Comparison of ENCODE assay signal across 1 fruit fly cellular context in genomic region chr3R:19156670-19157402, dm6.
A peak's percentile ranks its signal among the peaks of the same experiment; 100 is the strongest.
TF ChIP-seq lines count a peak whose summit lies in the region.

TSS of gene nanos (plus strand) at chr3R:19157238.

TF ChIP-seq in whole organism, embryonic, 481 proteins besides CTCF, POLR2A, EP300 and RAD21 (continued from another document and continues in another):
- 0 out of 2 replicates have a peak, but pooled peaks have one; percentile 7 for TF ChIP-seq ap (GFP tag; IDR thresholded peaks at IDR 0.05; lab: Robert Waterston, UW)
- no peak for TF ChIP-seq CG14050 (GFP tag; IDR thresholded peaks at IDR 0.05; lab: Robert Waterston, UW)
- peak; percentile 55 for TF ChIP-seq Fer1 (GFP tag; optimal IDR thresholded peaks at IDR 0.05; lab: Kevin White, UChicago)
- TF ChIP-seq CG6791 (GFP tag; IDR thresholded peaks at IDR 0.05; lab: Robert Waterston, UW; ENCODE audit: partially characterized antibody), result peak; percentile 99
- TF ChIP-seq CG1529 (GFP tag; optimal IDR thresholded peaks at IDR 0.05; lab: Kevin White, UChicago), result peak; percentile 35
- peak; percentile 50 for TF ChIP-seq Fer3 (tag; optimal IDR thresholded peaks at IDR 0.05; lab: Kevin White, UChicago)
- peak; percentile 75 to 77 for TF ChIP-seq dpn (GFP tag; optimal IDR thresholded peaks at IDR 0.05; lab: Kevin White, UChicago)
- TF ChIP-seq Dek (tag; optimal IDR thresholded peaks at IDR 0.05; lab: Kevin White, UChicago), result peak; percentile 61
- TF ChIP-seq ken (GFP tag; IDR thresholded peaks at IDR 0.05; lab: Robert Waterston, UW), result peak; percentile 73; the same call in 2 of the 3 replicates
- TF ChIP-seq Atf6 (GFP tag; IDR thresholded peaks at IDR 0.05; lab: Robert Waterston, UW), result peak; percentile 58; the same call in 1 of the 2 replicates
- peak; percentile 28 for TF ChIP-seq CG16863 (GFP tag; optimal IDR thresholded peaks at IDR 0.05; lab: Kevin White, UChicago)
- TF ChIP-seq CG10147 (GFP tag; optimal IDR thresholded peaks at IDR 0.05; lab: Kevin White, UChicago), result peak; percentile 48
- TF ChIP-seq CG7987 (GFP tag; optimal IDR thresholded peaks at IDR 0.05; lab: Kevin White, UChicago), result peak; percentile 67
- TF ChIP-seq Dref (GFP tag; IDR thresholded peaks at IDR 0.05; lab: Robert Waterston, UW), result peak; percentile 77
- no peak for TF ChIP-seq yki (optimal IDR thresholded peaks at IDR 0.05; lab: Kevin White, UChicago)
- peak; percentile 45; the same call in 1 of the 3 replicates for TF ChIP-seq sr (GFP tag; IDR thresholded peaks at IDR 0.05; lab: Robert Waterston, UW)
- no peak for TF ChIP-seq croc (GFP tag; conservative IDR thresholded peaks at IDR 0.05; lab: Robert Waterston, UW)
- no peak for TF ChIP-seq aop (GFP tag; IDR thresholded peaks at IDR 0.05; lab: Robert Waterston, UW)
- peak; percentile 47 for TF ChIP-seq CG18619 (GFP tag; optimal IDR thresholded peaks at IDR 0.05; lab: Kevin White, UChicago)
- TF ChIP-seq Blimp-1 (GFP tag; optimal IDR thresholded peaks at IDR 0.05; lab: Kevin White, UChicago), result peak; percentile 6
- 0 out of 3 replicates have a peak, but pooled peaks have one; percentile 11 for TF ChIP-seq so (GFP tag; IDR thresholded peaks at IDR 0.05; lab: Robert Waterston, UW)
- no peak for TF ChIP-seq grn (GFP tag; optimal IDR thresholded peaks at IDR 0.05; lab: Kevin White, UChicago)
- no peak for TF ChIP-seq CG8089 (GFP tag; optimal IDR thresholded peaks at IDR 0.05; lab: Kevin White, UChicago)
- TF ChIP-seq pb (GFP tag; optimal IDR thresholded peaks at IDR 0.05; lab: Kevin White, UChicago), result peak; percentile 56
- TF ChIP-seq bigmax (GFP tag; optimal IDR thresholded peaks at IDR 0.05; lab: Kevin White, UChicago), result peak; percentile 89
- TF ChIP-seq CG16779 (GFP tag; IDR thresholded peaks at IDR 0.05; lab: Robert Waterston, UW), result peak; percentile 71
- TF ChIP-seq CG14014 (GFP tag; IDR thresholded peaks at IDR 0.05; lab: Robert Waterston, UW), result peak; percentile 49; the same call in 1 of the 2 replicates
- no peak for TF ChIP-seq Elba2 (GFP tag; optimal IDR thresholded peaks at IDR 0.05; lab: Kevin White, UChicago)
- TF ChIP-seq Hmx (GFP tag; optimal IDR thresholded peaks at IDR 0.05; lab: Kevin White, UChicago), result no peak
- TF ChIP-seq CG1647 (GFP tag; optimal IDR thresholded peaks at IDR 0.05; lab: Kevin White, UChicago), result peak; percentile 60
- TF ChIP-seq hb (GFP tag; IDR thresholded peaks at IDR 0.05; lab: Robert Waterston, UW; ENCODE audit: partially characterized antibody), result peak; percentile 98
- TF ChIP-seq nom (GFP tag; optimal IDR thresholded peaks at IDR 0.05; lab: Kevin White, UChicago), result no peak
- TF ChIP-seq jigr1 (GFP tag; IDR thresholded peaks at IDR 0.05; lab: Robert Waterston, UW), result no peak
- TF ChIP-seq ase (GFP tag; IDR thresholded peaks at IDR 0.05; lab: Robert Waterston, UW), result no peak
- no peak for TF ChIP-seq CG4707 (GFP tag; optimal IDR thresholded peaks at IDR 0.05; lab: Kevin White, UChicago)
- TF ChIP-seq Drgx (GFP tag; IDR thresholded peaks at IDR 0.05; lab: Robert Waterston, UW), result peak; percentile 29; the same call in 1 of the 2 replicates
- TF ChIP-seq lov (optimal IDR thresholded peaks at IDR 0.05; lab: Kevin White, UChicago), result no peak
- 0 out of 3 replicates have a peak, but pooled peaks have one; percentile 53 for TF ChIP-seq lov (GFP tag; IDR thresholded peaks at IDR 0.05; lab: Robert Waterston, UW)
- TF ChIP-seq CG3065 (GFP tag; optimal IDR thresholded peaks at IDR 0.05; lab: Kevin White, UChicago), result no peak
- TF ChIP-seq tup (GFP tag; optimal IDR thresholded peaks at IDR 0.05; lab: Kevin White, UChicago), result peak; percentile 41
- TF ChIP-seq CG17328 (GFP tag; IDR thresholded peaks at IDR 0.05; lab: Robert Waterston, UW), result no peak
- TF ChIP-seq ttk (GFP tag; IDR thresholded peaks at IDR 0.05; lab: Robert Waterston, UW), result no peak
- TF ChIP-seq CG34376 (GFP tag; optimal IDR thresholded peaks at IDR 0.05; lab: Kevin White, UChicago), result peak; percentile 50
- TF ChIP-seq CG8765 (GFP tag; IDR thresholded peaks at IDR 0.05; lab: Robert Waterston, UW), result peak; percentile 51; the same call in 1 of the 2 replicates
- TF ChIP-seq CG12236 (GFP tag; optimal IDR thresholded peaks at IDR 0.05; lab: Kevin White, UChicago), result no peak
- no peak for TF ChIP-seq CG4854 (GFP tag; optimal IDR thresholded peaks at IDR 0.05; lab: Kevin White, UChicago)
- TF ChIP-seq Mrtf (GFP tag; IDR thresholded peaks at IDR 0.05; lab: Robert Waterston, UW), result peak; percentile 50; the same call in 2 of the 3 replicates
- TF ChIP-seq salm (tag; optimal IDR thresholded peaks at IDR 0.05; lab: Kevin White, UChicago), result no peak
- peak; percentile 85 for TF ChIP-seq Mad (GFP tag; optimal IDR thresholded peaks at IDR 0.05; lab: Kevin White, UChicago)
- TF ChIP-seq Deaf1 (tag; optimal IDR thresholded peaks at IDR 0.05; lab: Kevin White, UChicago), result peak; percentile 15
- peak; percentile 87 for TF ChIP-seq gro (GFP tag; optimal IDR thresholded peaks at IDR 0.05; lab: Kevin White, UChicago)
- TF ChIP-seq Six4 (GFP tag; optimal IDR thresholded peaks at IDR 0.05; lab: Kevin White, UChicago), result peak; percentile 31
- peak; percentile 61; the same call in 2 of the 3 replicates for TF ChIP-seq Optix (GFP tag; IDR thresholded peaks at IDR 0.05; lab: Robert Waterston, UW)
- peak; percentile 71 for TF ChIP-seq sens (GFP tag; lab: Kevin White, UChicago)
- TF ChIP-seq hbn (GFP tag; IDR thresholded peaks at IDR 0.05; lab: Robert Waterston, UW; ENCODE audit: partially characterized antibody), result peak; percentile 99
- TF ChIP-seq Fer2 (tag; optimal IDR thresholded peaks at IDR 0.05; lab: Kevin White, UChicago), result no peak
- no peak for TF ChIP-seq Jarid2 (GFP tag; optimal IDR thresholded peaks at IDR 0.05; lab: Kevin White, UChicago)
- TF ChIP-seq bab2 (GFP tag; optimal IDR thresholded peaks at IDR 0.05; lab: Kevin White, UChicago), result no peak
- peak; percentile 67 for TF ChIP-seq lmd (GFP tag; IDR thresholded peaks at IDR 0.05; lab: Robert Waterston, UW)
- no peak for TF ChIP-seq tll (GFP tag; optimal IDR thresholded peaks at IDR 0.05; lab: Kevin White, UChicago)
- TF ChIP-seq CkIIα-i1 (GFP tag; IDR thresholded peaks at IDR 0.05; lab: Robert Waterston, UW), result no peak
- TF ChIP-seq kay (GFP tag; optimal IDR thresholded peaks at IDR 0.05; lab: Kevin White, UChicago), result no peak
- peak; percentile 78 for TF ChIP-seq CG32532 (GFP tag; IDR thresholded peaks at IDR 0.05; lab: Robert Waterston, UW)
- peak; percentile 83 for TF ChIP-seq zfh2 (GFP tag; optimal IDR thresholded peaks at IDR 0.05; lab: Kevin White, UChicago)
- peak; percentile 53 for TF ChIP-seq CG12104 (GFP tag; optimal IDR thresholded peaks at IDR 0.05; lab: Kevin White, UChicago)
- TF ChIP-seq CG18599 (GFP tag; optimal IDR thresholded peaks at IDR 0.05; lab: Kevin White, UChicago), result peak; percentile 56
- no peak for TF ChIP-seq CG8281 (tag; optimal IDR thresholded peaks at IDR 0.05; lab: Kevin White, UChicago)
- peak; percentile 37 for TF ChIP-seq CG2678 (tag; optimal IDR thresholded peaks at IDR 0.05; lab: Kevin White, UChicago)
- peak; percentile 92 for TF ChIP-seq CG3847 (GFP tag; IDR thresholded peaks at IDR 0.05; lab: Robert Waterston, UW)
- TF ChIP-seq D19A (tag; optimal IDR thresholded peaks at IDR 0.05; lab: Kevin White, UChicago), result no peak
- peak; percentile 69 for TF ChIP-seq CG31441 (GFP tag; IDR thresholded peaks at IDR 0.05; lab: Robert Waterston, UW)
- peak; percentile 16; the same call in 1 of the 2 replicates for TF ChIP-seq danr (GFP tag; IDR thresholded peaks at IDR 0.05; lab: Robert Waterston, UW)
- peak; percentile 56 for TF ChIP-seq CG13894 (tag; optimal IDR thresholded peaks at IDR 0.05; lab: Kevin White, UChicago)
- peak; percentile 98 for TF ChIP-seq CG17186 (GFP tag; optimal IDR thresholded peaks at IDR 0.05; lab: Kevin White, UChicago)
- no peak for TF ChIP-seq Ssrp (tag; optimal IDR thresholded peaks at IDR 0.05; lab: Kevin White, UChicago)
- no peak for TF ChIP-seq psq (GFP tag; optimal IDR thresholded peaks at IDR 0.05; lab: Kevin White, UChicago)
- TF ChIP-seq esg (GFP tag; conservative IDR thresholded peaks at IDR 0.05; lab: Robert Waterston, UW), result no peak
- peak; percentile 39 for TF ChIP-seq HHEX (GFP tag; optimal IDR thresholded peaks at IDR 0.05; lab: Kevin White, UChicago)
- TF ChIP-seq chif (GFP tag; optimal IDR thresholded peaks at IDR 0.05; lab: Kevin White, UChicago), result peak; percentile 29 to 33
- TF ChIP-seq ab (GFP tag; optimal IDR thresholded peaks at IDR 0.05; lab: Kevin White, UChicago), result peak; percentile 43
- TF ChIP-seq cato (GFP tag; optimal IDR thresholded peaks at IDR 0.05; lab: Kevin White, UChicago; ENCODE audit: borderline replicate concordance), result peak; percentile 3
- TF ChIP-seq CG42726 (GFP tag; IDR thresholded peaks at IDR 0.05; lab: Robert Waterston, UW; ENCODE audit: partially characterized antibody), result peak; percentile 99
- TF ChIP-seq chinmo (GFP tag; IDR thresholded peaks at IDR 0.05; lab: Robert Waterston, UW; ENCODE audit: partially characterized antibody), result peak; percentile 97
- peak; percentile 75; the same call in 2 of the 3 replicates for TF ChIP-seq CG6175 (GFP tag; IDR thresholded peaks at IDR 0.05; lab: Robert Waterston, UW)
- TF ChIP-seq emc (GFP tag; optimal IDR thresholded peaks at IDR 0.05; lab: Kevin White, UChicago), result peak; percentile 20
- TF ChIP-seq Chrac-16 (GFP tag; optimal IDR thresholded peaks at IDR 0.05; lab: Kevin White, UChicago), result peak; percentile 45
- peak; percentile 19 for TF ChIP-seq CG10462 (GFP tag; optimal IDR thresholded peaks at IDR 0.05; lab: Kevin White, UChicago)
- TF ChIP-seq grau (tag; optimal IDR thresholded peaks at IDR 0.05; lab: Kevin White, UChicago), result peak; percentile 51
- no peak for TF ChIP-seq Lpt (GFP tag; optimal IDR thresholded peaks at IDR 0.05; lab: Kevin White, UChicago)
- TF ChIP-seq Ets97D (GFP tag; optimal IDR thresholded peaks at IDR 0.05; lab: Kevin White, UChicago), result peak; percentile 86
- TF ChIP-seq gt (GFP tag; IDR thresholded peaks at IDR 0.05; lab: Robert Waterston, UW), result no peak
- peak; percentile 40; the same call in 1 of the 2 replicates for TF ChIP-seq ranshi (GFP tag; IDR thresholded peaks at IDR 0.05; lab: Robert Waterston, UW)
- TF ChIP-seq CG34422 (GFP tag; IDR thresholded peaks at IDR 0.05; lab: Robert Waterston, UW), result peak; percentile 84
- peak; percentile 74 for TF ChIP-seq zfh1 (GFP tag; IDR thresholded peaks at IDR 0.05; lab: Robert Waterston, UW)
- no peak for TF ChIP-seq Eip74EF (GFP tag; optimal IDR thresholded peaks at IDR 0.05; lab: Kevin White, UChicago)
- peak; percentile 59; the same call in 1 of the 2 replicates for TF ChIP-seq H2.0 (GFP tag; IDR thresholded peaks at IDR 0.05; lab: Robert Waterston, UW)
- peak; percentile 57 for TF ChIP-seq Max (GFP tag; optimal IDR thresholded peaks at IDR 0.05; lab: Kevin White, UChicago)
- TF ChIP-seq fd96Cb (tag; optimal IDR thresholded peaks at IDR 0.05; lab: Kevin White, UChicago), result peak; percentile 9
- peak; percentile 88 for TF ChIP-seq dm (GFP tag; optimal IDR thresholded peaks at IDR 0.05; lab: Kevin White, UChicago)
- peak; percentile 86 for TF ChIP-seq Myb (GFP tag; optimal IDR thresholded peaks at IDR 0.05; lab: Kevin White, UChicago)
- peak; percentile 41 for TF ChIP-seq CG13123 (GFP tag; optimal IDR thresholded peaks at IDR 0.05; lab: Kevin White, UChicago)
- peak; percentile 76 for TF ChIP-seq lab (GFP tag; optimal IDR thresholded peaks at IDR 0.05; lab: Kevin White, UChicago)
- peak; percentile 27 for TF ChIP-seq zen (tag; optimal IDR thresholded peaks at IDR 0.05; lab: Kevin White, UChicago)
- no peak for TF ChIP-seq CG6854 (GFP tag; optimal IDR thresholded peaks at IDR 0.05; lab: Kevin White, UChicago)
- TF ChIP-seq Vsx1 (GFP tag; optimal IDR thresholded peaks at IDR 0.05; lab: Kevin White, UChicago), result no peak
- no peak for TF ChIP-seq CG5953 (GFP tag; IDR thresholded peaks at IDR 0.05; lab: Robert Waterston, UW)
- peak; percentile 96 for TF ChIP-seq Ets65A (GFP tag; lab: Kevin White, UChicago)
- TF ChIP-seq CG3995 (GFP tag; optimal IDR thresholded peaks at IDR 0.05; lab: Kevin White, UChicago), result peak; percentile 99
- TF ChIP-seq CG9437 (GFP tag; optimal IDR thresholded peaks at IDR 0.05; lab: Kevin White, UChicago), result peak; percentile 16
- TF ChIP-seq fd64A (GFP tag; optimal IDR thresholded peaks at IDR 0.05; lab: Kevin White, UChicago), result no peak
- TF ChIP-seq MTF-1 (GFP tag; optimal IDR thresholded peaks at IDR 0.05; lab: Kevin White, UChicago; ENCODE audit: borderline replicate concordance), result peak; percentile 32
- TF ChIP-seq CG2129 (GFP tag; IDR thresholded peaks at IDR 0.05; lab: Robert Waterston, UW; ENCODE audit: partially characterized antibody), result peak; percentile 92
- peak; percentile 59 for TF ChIP-seq pum (GFP tag; optimal IDR thresholded peaks at IDR 0.05; lab: Kevin White, UChicago)
- TF ChIP-seq chm (GFP tag; IDR thresholded peaks at IDR 0.05; lab: Robert Waterston, UW), result no peak
- no peak for TF ChIP-seq CG10565 (GFP tag; optimal IDR thresholded peaks at IDR 0.05; lab: Kevin White, UChicago)
- no peak for TF ChIP-seq seq (GFP tag; IDR thresholded peaks at IDR 0.05; lab: Robert Waterston, UW)
- peak; percentile 67 for TF ChIP-seq tin (GFP tag; optimal IDR thresholded peaks at IDR 0.05; lab: Kevin White, UChicago)
- peak; percentile 31 for TF ChIP-seq CG17359 (tag; optimal IDR thresholded peaks at IDR 0.05; lab: Kevin White, UChicago)
- peak; percentile 58 for TF ChIP-seq CG9876 (GFP tag; optimal IDR thresholded peaks at IDR 0.05; lab: Kevin White, UChicago)
- TF ChIP-seq Med (GFP tag; lab: Kevin White, UChicago), result peak; percentile 97
- TF ChIP-seq dmrt11E (tag; optimal IDR thresholded peaks at IDR 0.05; lab: Kevin White, UChicago), result no peak
- peak; percentile 99 for TF ChIP-seq Dp (GFP tag; optimal IDR thresholded peaks at IDR 0.05; lab: Kevin White, UChicago)
- peak; percentile 54 for TF ChIP-seq CG31224 (GFP tag; IDR thresholded peaks at IDR 0.05; lab: Robert Waterston, UW)
- no peak for TF ChIP-seq C15 (GFP tag; IDR thresholded peaks at IDR 0.05; lab: Robert Waterston, UW)
- TF ChIP-seq D19B (GFP tag; optimal IDR thresholded peaks at IDR 0.05; lab: Kevin White, UChicago), result no peak
- TF ChIP-seq Hr39 (optimal IDR thresholded peaks at IDR 0.05; lab: Kevin White, UChicago), result no peak
- TF ChIP-seq oc (tag; optimal IDR thresholded peaks at IDR 0.05; lab: Kevin White, UChicago), result peak; percentile 66
- peak; percentile 1 for TF ChIP-seq CG10431 (GFP tag; optimal IDR thresholded peaks at IDR 0.05; lab: Kevin White, UChicago)
- TF ChIP-seq Hey (tag; optimal IDR thresholded peaks at IDR 0.05; lab: Kevin White, UChicago), result peak; percentile 39
- TF ChIP-seq mirr (GFP tag; optimal IDR thresholded peaks at IDR 0.05; lab: Kevin White, UChicago), result peak; percentile 63
- TF ChIP-seq crp (GFP tag; optimal IDR thresholded peaks at IDR 0.05; lab: Kevin White, UChicago), result peak; percentile 79 to 99
- peak; percentile 95 for TF ChIP-seq Sry-δ (GFP tag; optimal IDR thresholded peaks at IDR 0.05; lab: Kevin White, UChicago)
